Fruit fly (Drosophila melanogaster) whole organism, embryonic: ENCODE measurements around the gene Amacr.
A peak's percentile ranks its signal among the peaks of the same experiment; 100 is the strongest.

Experiments used
- Blimp-1 ChIP-seq: fragments of 200-800 bp; sonication (Bioruptor generic); optimal IDR thresholded peaks from 3 replicates; lab custom pipeline; 2018; ENCODE audit warnings: missing biosample characterization, missing genetic modification characterization, mild to moderate bottlenecking, moderate library complexity, missing genetic modification reagents
- CG10267 ChIP-seq: fragments of 200-800 bp; sonication (Bioruptor generic); optimal IDR thresholded peaks from 2 replicates; lab custom pipeline; 2018; ENCODE audit warnings: missing biosample characterization, mild to moderate bottlenecking, missing genetic modification characterization, moderate library complexity
- CG12071 ChIP-seq: fragments of 200-800 bp; sonication (Bioruptor generic); optimal IDR thresholded peaks from 3 replicates; lab custom pipeline; 2018; ENCODE audit warnings: missing biosample characterization, mild to moderate bottlenecking, missing genetic modification characterization
- CG12391 ChIP-seq: fragments of 200-800 bp; sonication (Bioruptor generic); optimal IDR thresholded peaks from 3 replicates; lab custom pipeline; 2018; ENCODE audit warnings: missing biosample characterization, mild to moderate bottlenecking, missing genetic modification characterization, moderate library complexity
- CG14441 ChIP-seq: fragments of 200-800 bp; sonication (Bioruptor generic); IDR thresholded peaks from 2 replicates; pipeline ENCODE4 v1.3.6; 2022; ENCODE audit warnings: missing biosample characterization, missing genetic modification characterization
- CG18764 ChIP-seq: fragments of 200-800 bp; sonication (Bioruptor generic); optimal IDR thresholded peaks from 3 replicates; lab custom pipeline; 2016; ENCODE audit warnings: missing biosample characterization, missing genetic modification characterization
- CG2199 ChIP-seq: fragments of 200-800 bp; sonication (Bioruptor generic); IDR thresholded peaks from 3 replicates; pipeline ENCODE4 v1.3.6; 2022; ENCODE audit warnings: missing biosample characterization, missing genetic modification characterization
- CG2678 ChIP-seq: fragments of 200-800 bp; sonication (Bioruptor generic); optimal IDR thresholded peaks from 3 replicates; lab custom pipeline; 2019; ENCODE audit warnings: missing biosample characterization, mild to moderate bottlenecking, missing genetic modification characterization, moderate library complexity
- CG2875 ChIP-seq: fragments of 200-800 bp; sonication (Bioruptor generic); optimal IDR thresholded peaks from 2 replicates; lab custom pipeline; 2017; ENCODE audit warnings: missing biosample characterization, mild to moderate bottlenecking, missing genetic modification characterization, missing genetic modification reagents
- CG2889 ChIP-seq: fragments of 200-800 bp; sonication (Bioruptor generic); IDR thresholded peaks from 3 replicates; pipeline ENCODE4 v1.3.6; 2022; ENCODE audit warnings: missing biosample characterization, missing genetic modification characterization
- CG30020 ChIP-seq: fragments of 200-800 bp; optimal IDR thresholded peaks from 2 replicates; lab custom pipeline; 2019; ENCODE audit warnings: missing biosample characterization, mild to moderate bottlenecking, missing genetic modification characterization, moderate library complexity
- CG33213 ChIP-seq: fragments of 200-800 bp; sonication (Bioruptor generic); optimal IDR thresholded peaks from 3 replicates; lab custom pipeline; 2016; ENCODE audit warnings: missing biosample characterization, missing genetic modification characterization
- CG34422 ChIP-seq: fragments of 200-800 bp; sonication (Bioruptor generic); IDR thresholded peaks from 3 replicates; pipeline ENCODE4 v1.3.6; 2022; ENCODE audit warnings: missing biosample characterization, missing genetic modification characterization
- CG6813 ChIP-seq: fragments of 200-800 bp; sonication (Bioruptor generic); optimal IDR thresholded peaks from 2 replicates; lab custom pipeline; 2017; ENCODE audit warnings: missing biosample characterization, missing genetic modification characterization, mild to moderate bottlenecking, moderate library complexity, missing genetic modification reagents
- CG8281 ChIP-seq: fragments of 200-800 bp; sonication (Bioruptor generic); optimal IDR thresholded peaks from 2 replicates; lab custom pipeline; 2018; ENCODE audit warnings: missing biosample characterization, mild to moderate bottlenecking, missing genetic modification characterization, moderate library complexity
- CG8359 ChIP-seq: fragments of 200-800 bp; sonication (Bioruptor generic); optimal IDR thresholded peaks from 2 replicates; lab custom pipeline; 2017; ENCODE audit warnings: missing biosample characterization, mild to moderate bottlenecking, missing genetic modification characterization, borderline replicate concordance
- CG8388 ChIP-seq: fragments of 200-800 bp; sonication (Bioruptor generic); optimal IDR thresholded peaks from 2 replicates; lab custom pipeline; 2019; ENCODE audit warnings: missing biosample characterization, mild to moderate bottlenecking, missing genetic modification characterization, moderate library complexity
- HHEX ChIP-seq: fragments of 200-800 bp; sonication (Bioruptor generic); optimal IDR thresholded peaks from 3 replicates; lab custom pipeline; 2017; ENCODE audit warnings: missing biosample characterization, mild to moderate bottlenecking, missing genetic modification characterization, missing genetic modification reagents
- HmgZ ChIP-seq: fragments of 200-800 bp; sonication (Bioruptor generic); optimal IDR thresholded peaks from 2 replicates; lab custom pipeline; 2018; ENCODE audit warnings: missing biosample characterization, mild to moderate bottlenecking, missing genetic modification characterization
- Hmr ChIP-seq: fragments of 200-800 bp; sonication (Bioruptor generic); optimal IDR thresholded peaks from 3 replicates; lab custom pipeline; 2017; ENCODE audit warnings: mild to moderate bottlenecking, missing biosample characterization, missing genetic modification reagents, missing genetic modification characterization
- Lpt ChIP-seq: fragments of >200 bp; optimal IDR thresholded peaks from 2 replicates; lab custom pipeline; 2018; ENCODE audit warnings: missing biosample characterization, missing genetic modification characterization
- Med ChIP-seq: fragments of 200-800 bp; sonication (Bioruptor generic); peaks from one replicate; lab custom pipeline; 2016; ENCODE audit warnings: missing biosample characterization, missing genetic modification characterization, mild to moderate bottlenecking, inconsistent platforms, moderate library complexity
- Mes4 ChIP-seq: fragments of 200-800 bp; sonication (Bioruptor generic); optimal IDR thresholded peaks from 2 replicates; lab custom pipeline; 2016; ENCODE audit warnings: missing biosample characterization, missing genetic modification characterization
- Nf-YC ChIP-seq: fragments of 200-800 bp; optimal IDR thresholded peaks from 3 replicates; lab custom pipeline; 2019; ENCODE audit warnings: missing biosample characterization, mild to moderate bottlenecking, missing genetic modification characterization, moderate library complexity
- Poxn ChIP-seq: fragments of 200-800 bp; sonication (Bioruptor generic); IDR thresholded peaks from 2 replicates; pipeline ENCODE4 v1.3.6; 2022; ENCODE audit warnings: missing biosample characterization, missing genetic modification characterization
- TFAM ChIP-seq: fragments of 200-800 bp; sonication (Bioruptor generic); optimal IDR thresholded peaks from 2 replicates; lab custom pipeline; 2017; ENCODE audit warnings: missing biosample characterization, missing genetic modification characterization, inconsistent platforms
- Taf1 ChIP-seq: fragments of 200-800 bp; sonication (Bioruptor generic); IDR thresholded peaks from 2 replicates; pipeline ENCODE4 v1.3.6; 2022; ENCODE audit warnings: missing biosample characterization, missing genetic modification characterization
- Vsx1 ChIP-seq: fragments of 200-800 bp; sonication (Bioruptor generic); optimal IDR thresholded peaks from 2 replicates; lab custom pipeline; 2017; ENCODE audit warnings: missing biosample characterization, mild to moderate bottlenecking, missing genetic modification characterization, missing genetic modification reagents
- amos ChIP-seq: fragments of 200-800 bp; sonication (Bioruptor generic); IDR thresholded peaks from 2 replicates; pipeline ENCODE4 v1.3.6; 2022; ENCODE audit warnings: missing biosample characterization, missing genetic modification characterization; ENCODE audit not compliant: partially characterized antibody
- bbx ChIP-seq: fragments of 200-800 bp; sonication (Bioruptor generic); IDR thresholded peaks from 2 replicates; pipeline ENCODE4 v1.3.6; 2022; ENCODE audit warnings: missing biosample characterization, missing genetic modification characterization; ENCODE audit not compliant: partially characterized antibody
- bcd ChIP-seq: fragments of 200-800 bp; sonication (Bioruptor generic); optimal IDR thresholded peaks from 2 replicates; lab custom pipeline; 2017; ENCODE audit warnings: missing biosample characterization, mild to moderate bottlenecking, missing genetic modification characterization
- chm ChIP-seq: fragments of 200-800 bp; sonication (Bioruptor generic); IDR thresholded peaks from 2 replicates; pipeline ENCODE4 v1.3.6; 2022; ENCODE audit warnings: missing biosample characterization, missing genetic modification characterization
- chn ChIP-seq: fragments of 200-800 bp; sonication (Bioruptor generic); optimal IDR thresholded peaks from 2 replicates; lab custom pipeline; 2016; ENCODE audit warnings: missing biosample characterization, missing genetic modification characterization
- crc ChIP-seq: fragments of 200-800 bp; sonication (Bioruptor generic); optimal IDR thresholded peaks from 2 replicates; lab custom pipeline; 2016; ENCODE audit warnings: missing biosample characterization, missing genetic modification characterization
- dpn ChIP-seq, 2 experiments: fragments of 200-800 bp; sonication (Bioruptor generic); optimal IDR thresholded peaks; 3 replicates each; lab custom pipeline; 2016; ENCODE audit warnings: missing biosample characterization in 2 of 2, missing genetic modification characterization in 2 of 2
- gcm ChIP-seq: fragments of 200-800 bp; sonication (Bioruptor generic); optimal IDR thresholded peaks from 2 replicates; lab custom pipeline; 2019; ENCODE audit warnings: missing biosample characterization, mild to moderate bottlenecking, missing genetic modification characterization, moderate library complexity
- hbn ChIP-seq: fragments of 200-800 bp; sonication (Bioruptor generic); IDR thresholded peaks from 2 replicates; pipeline ENCODE4 v1.3.6; 2022; ENCODE audit warnings: missing biosample characterization, missing genetic modification characterization; ENCODE audit not compliant: partially characterized antibody
- kni ChIP-seq: fragments of 200-800 bp; sonication (Bioruptor generic); optimal IDR thresholded peaks from 3 replicates; lab custom pipeline; 2017; ENCODE audit warnings: mild to moderate bottlenecking, missing biosample characterization, missing genetic modification reagents, missing genetic modification characterization
- knrl ChIP-seq: fragments of 200-800 bp; sonication (Bioruptor generic); IDR thresholded peaks from 3 replicates; pipeline ENCODE4 v1.3.6; 2022; ENCODE audit warnings: missing biosample characterization, missing genetic modification characterization; ENCODE audit not compliant: partially characterized antibody
- pb ChIP-seq: fragments of 200-800 bp; sonication (Bioruptor generic); optimal IDR thresholded peaks from 3 replicates; lab custom pipeline; 2016; ENCODE audit warnings: missing biosample characterization, missing genetic modification characterization
- prd ChIP-seq, 3 experiments: fragments of >200 bp in 2 of 3; fragments of 200-800 bp in 1 of 3; sonication (Bioruptor generic) in 1 of 3; optimal IDR thresholded peaks in 2 of 3; IDR thresholded peaks in 1 of 3; 2 replicates in 2 of 3; 3 replicates in 1 of 3; pipeline versions ENCODE4 v1.3.6 to Lab custom; 2017 to 2022; ENCODE audit warnings: missing biosample characterization in 1 of 3, missing genetic modification characterization in 1 of 3
- psq ChIP-seq: fragments of 200-800 bp; sonication (Bioruptor generic); optimal IDR thresholded peaks from 2 replicates; lab custom pipeline; 2017; ENCODE audit warnings: missing biosample characterization, missing genetic modification characterization
- seq ChIP-seq: fragments of 200-800 bp; sonication (Bioruptor generic); IDR thresholded peaks from 2 replicates; pipeline ENCODE4 v1.3.6; 2022; ENCODE audit warnings: missing biosample characterization, missing genetic modification characterization
- slbo ChIP-seq: fragments of 200-800 bp; sonication (Bioruptor generic); IDR thresholded peaks from 2 replicates; pipeline ENCODE4 v1.3.6; 2022; ENCODE audit warnings: missing biosample characterization, missing genetic modification characterization
- so ChIP-seq: fragments of 200-800 bp; sonication (Bioruptor generic); IDR thresholded peaks from 3 replicates; pipeline ENCODE4 v1.3.6; 2022; ENCODE audit warnings: missing biosample characterization, missing genetic modification characterization
- tll ChIP-seq, 2 experiments: fragments of 200-800 bp in 1 of 2; fragments of >200 bp in 1 of 2; sonication (Bioruptor generic) in 1 of 2; optimal IDR thresholded peaks; 2 replicates each; lab custom pipeline; 2017 to 2019; ENCODE audit warnings: missing biosample characterization in 2 of 2, missing genetic modification characterization in 2 of 2, mild to moderate bottlenecking in 1 of 2, moderate library complexity in 1 of 2
- twi ChIP-seq: fragments of 200-800 bp; optimal IDR thresholded peaks from 2 replicates; lab custom pipeline; 2019; ENCODE audit warnings: missing biosample characterization, mild to moderate bottlenecking, missing genetic modification characterization, moderate library complexity
- zen ChIP-seq: fragments of 200-800 bp; sonication (Bioruptor generic); optimal IDR thresholded peaks from 3 replicates; lab custom pipeline; 2018; ENCODE audit warnings: missing biosample characterization, mild to moderate bottlenecking, missing genetic modification characterization, moderate library complexity

Gene Amacr

dm6 chr2L:20770242-20770769, 18.2 kb upstream of the Amacr start, which contains the start of gene cad (continued):
- TF ChIP-seq Hmr (peak; percentile 48), Nf-YC (tag; lab: Kevin White, UChicago) (peak; percentile 98), knrl (GFP tag; lab: Robert Waterston, UW) (peak; percentile 22; the same call in 1 of the 3 replicates), prd (optimal IDR thresholded peaks at IDR 0.05; lab: Kevin White, UChicago) (no peak), prd (GFP tag; IDR thresholded peaks at IDR 0.05; lab: Robert Waterston, UW) (no peak), HmgZ (tag; lab: Kevin White, UChicago) (peak; percentile 61), psq (GFP tag; lab: Kevin White, UChicago) (peak; percentile 31), amos (GFP tag; lab: Robert Waterston, UW) (no peak; the same call in 1 of the 2 replicates), so (no peak), chn (GFP tag; lab: Kevin White, UChicago) (no peak), twi (peak; percentile 25), crc (GFP tag; lab: Kevin White, UChicago) (no peak), bcd (GFP tag; lab: Kevin White, UChicago) (peak; percentile 27), dpn (GFP tag; optimal IDR thresholded peaks at IDR 0.05; lab: Kevin White, UChicago) (no peak), CG33213 (no peak), Lpt (no peak), CG12071 (GFP tag; lab: Kevin White, UChicago) (peak; percentile 64), CG18764 (GFP tag; lab: Kevin White, UChicago) (no peak), hbn (GFP tag; lab: Robert Waterston, UW) (no peak), CG34422 (GFP tag; lab: Robert Waterston, UW) (no peak), pb (no peak), slbo (GFP tag; lab: Robert Waterston, UW) (peak; percentile 5; the same call in 1 of the 2 replicates), CG8388 (peak; percentile 2), CG2875 (GFP tag; lab: Kevin White, UChicago) (no peak), kni (GFP tag; lab: Kevin White, UChicago) (no peak), CG2678 (peak; percentile 15), chm (peak; percentile 59), CG6813 (GFP tag; lab: Kevin White, UChicago) (peak; percentile 63), Vsx1 (peak; percentile 12), CG14441 (peak; percentile 61; the same call in 1 of the 2 replicates), CG2889 (no peak), Blimp-1 (GFP tag; lab: Kevin White, UChicago) (no peak), CG8281 (tag; lab: Kevin White, UChicago) (no peak), seq (peak; percentile 99), Med (peak; percentile 94), Taf1 (no peak), CG12391 (tag; lab: Kevin White, UChicago) (peak; percentile 3), CG10267 (tag; lab: Kevin White, UChicago) (peak; percentile 6), tll (GFP tag; optimal IDR thresholded peaks at IDR 0.05; lab: Kevin White, UChicago) (peak; percentile 42 to 80), CG30020 (tag; lab: Kevin White, UChicago) (no peak), TFAM (GFP tag; lab: Kevin White, UChicago) (no peak), Mes4 (no peak), zen (tag; lab: Kevin White, UChicago) (peak; percentile 45), gcm (GFP tag; lab: Kevin White, UChicago) (peak; percentile 89), Poxn (GFP tag; lab: Robert Waterston, UW) (no peak), CG8359 (GFP tag; lab: Kevin White, UChicago) (no peak), HHEX (GFP tag; lab: Kevin White, UChicago) (peak; percentile 15), CG2199 (GFP tag; lab: Robert Waterston, UW) (peak; percentile 76; the same call in 2 of the 3 replicates), bbx (GFP tag; lab: Robert Waterston, UW) (peak; percentile 20; the same call in 1 of the 2 replicates)
